Fruit fly (Drosophila melanogaster): ENCODE measurements around the gene CG7857.

CG7857 gene

dm6 chr3L:15493886-15494598 lies 10.7 kb downstream of the CG7857 start:
- TF ChIP-seq dl (GFP tag; optimal IDR thresholded peaks at IDR 0.05; ENCODE audit: insufficient read depth in 1 of 2, partially characterized antibody in 2 of 2) (peak in 1 of 2 experiments; percentile 30), Vsx2 (GFP tag; optimal IDR thresholded peaks at IDR 0.05; ENCODE audit: partially characterized antibody) (peak; percentile 80), Dif (GFP tag; optimal IDR thresholded peaks at IDR 0.05; ENCODE audit: partially characterized antibody) (peak; percentile 56), sv (GFP tag; optimal IDR thresholded peaks at IDR 0.05) (no peak)

dm6 chr3L:15485302-15485701 lies 19.4 kb downstream of the CG7857 start, which contains the start of gene Ran-like:
Gene Ran-like (minus strand): TSS chr3L:15485402.
- TF ChIP-seq woc (GFP tag; optimal IDR thresholded peaks at IDR 0.05) (no peak), tai (GFP tag; optimal IDR thresholded peaks at IDR 0.05) (no peak), Mio (GFP tag; optimal IDR thresholded peaks at IDR 0.05) (no peak), CrebA (GFP tag; optimal IDR thresholded peaks at IDR 0.05; ENCODE audit: borderline replicate concordance) (no peak), foxo (GFP tag; optimal IDR thresholded peaks at IDR 0.05) (no peak), brk (GFP tag; optimal IDR thresholded peaks at IDR 0.05) (no peak), lola (GFP tag; optimal IDR thresholded peaks at IDR 0.05) (no peak), Hnf4 (GFP tag; optimal IDR thresholded peaks at IDR 0.05) (no peak), br (GFP tag; optimal IDR thresholded peaks at IDR 0.05) (no peak), ey (GFP tag; optimal IDR thresholded peaks at IDR 0.05) (no peak), psq (GFP tag; optimal IDR thresholded peaks at IDR 0.05) (no peak), Abd-B (GFP tag; optimal IDR thresholded peaks at IDR 0.05) (no peak), dmrt93B (GFP tag; optimal IDR thresholded peaks at IDR 0.05) (no peak), pan (optimal IDR thresholded peaks at IDR 0.05) (no peak), CG9705 (GFP tag; optimal IDR thresholded peaks at IDR 0.05) (no peak), h (GFP tag; optimal IDR thresholded peaks at IDR 0.05) (no peak), sv (GFP tag; optimal IDR thresholded peaks at IDR 0.05) (no peak)

dm6 chr3L:15474010-15474409 lies 30.7 kb downstream of the CG7857 start, which contains the start of gene cocoon:
Gene cocoon (minus strand): TSS chr3L:15474110.
- TF ChIP-seq dmrt93B (GFP tag; optimal IDR thresholded peaks at IDR 0.05) (no peak), ey (GFP tag; optimal IDR thresholded peaks at IDR 0.05) (no peak), Hnf4 (GFP tag; optimal IDR thresholded peaks at IDR 0.05) (no peak), brk (GFP tag; optimal IDR thresholded peaks at IDR 0.05) (no peak), Myc (optimal IDR thresholded peaks at IDR 0.05) (no peak), Vsx2 (GFP tag; optimal IDR thresholded peaks at IDR 0.05; ENCODE audit: partially characterized antibody) (no peak), fru (GFP tag; optimal IDR thresholded peaks at IDR 0.05) (no peak), CG9705 (GFP tag; optimal IDR thresholded peaks at IDR 0.05) (no peak), rgr (GFP tag; optimal IDR thresholded peaks at IDR 0.05) (no peak)

All from whole organism, wandering third instar larva.